Fruit fly (Drosophila melanogaster) whole organism, wandering third instar larva: ENCODE results near the gene Gba1a.

Source experiments
- Dfd ChIP-seq: fragments of >200 bp; optimal IDR thresholded peaks from 2 replicates; lab custom pipeline; 2017; ENCODE audit warnings: missing biosample characterization, missing genetic modification characterization
- Dif ChIP-seq: fragments of 200-275, 200-300 bp; sonication (Bioruptor generic); optimal IDR thresholded peaks from 2 replicates; lab custom pipeline; 2018; ENCODE audit warnings: missing biosample characterization, missing genetic modification characterization; ENCODE audit not compliant: partially characterized antibody
- Hr78 ChIP-seq: fragments of >200 bp; optimal IDR thresholded peaks from 2 replicates; lab custom pipeline; 2017; ENCODE audit warnings: missing biosample characterization, missing genetic modification characterization
- Mio ChIP-seq: sonication (Bioruptor generic); optimal IDR thresholded peaks from 2 replicates; lab custom pipeline; 2016; ENCODE audit warnings: missing biosample characterization, missing genetic modification characterization
- OdsH ChIP-seq: fragments of 200-800 bp; sonication (Bioruptor generic); optimal IDR thresholded peaks from 2 replicates; lab custom pipeline; 2016; ENCODE audit warnings: missing biosample characterization, mild to moderate bottlenecking, missing genetic modification characterization
- brk ChIP-seq: fragments of 200-800 bp; sonication (Bioruptor generic); optimal IDR thresholded peaks from 2 replicates; lab custom pipeline; 2016; ENCODE audit warnings: missing biosample characterization, mild to moderate bottlenecking, missing genetic modification characterization
- foxo ChIP-seq, 2 experiments: fragments of 200-800 bp; sonication (Bioruptor generic); optimal IDR thresholded peaks; 2 replicates in 1 of 2; 3 replicates in 1 of 2; lab custom pipeline; 2016 to 2017; ENCODE audit warnings: missing biosample characterization in 2 of 2, missing genetic modification characterization in 2 of 2
- fru ChIP-seq: fragments of 200-800 bp; sonication (Bioruptor generic); optimal IDR thresholded peaks from 3 replicates; lab custom pipeline; 2016; ENCODE audit warnings: missing biosample characterization, mild to moderate bottlenecking, missing genetic modification characterization
- h ChIP-seq: fragments of 200-800 bp; sonication (Bioruptor generic); optimal IDR thresholded peaks from 3 replicates; lab custom pipeline; 2016; ENCODE audit warnings: missing biosample characterization, mild to moderate bottlenecking, missing genetic modification characterization
- sv ChIP-seq: fragments of 200-800 bp; sonication (Bioruptor generic); optimal IDR thresholded peaks from 3 replicates; lab custom pipeline; 2016; ENCODE audit warnings: missing biosample characterization, missing genetic modification characterization
- tai ChIP-seq: sonication (Bioruptor generic); optimal IDR thresholded peaks from 2 replicates; lab custom pipeline; 2016; ENCODE audit warnings: missing biosample characterization, missing genetic modification characterization

DNA sequence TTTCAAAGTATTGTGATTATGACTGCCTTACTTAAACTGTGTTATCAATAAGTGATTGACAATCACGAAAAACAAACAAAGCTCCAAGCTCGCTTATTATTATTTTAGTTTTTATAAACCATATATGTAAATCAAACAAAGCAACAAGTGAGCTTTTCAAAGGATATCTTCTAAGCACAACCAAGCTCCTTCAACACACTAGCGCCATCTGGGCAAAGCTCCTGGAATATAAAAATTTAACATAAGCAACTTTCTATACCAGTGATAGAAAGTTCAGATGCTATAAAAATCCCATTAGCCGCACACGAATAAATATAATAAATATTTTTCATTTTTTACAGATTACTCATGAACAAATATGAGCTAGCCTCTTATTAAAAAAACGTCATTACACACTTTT lies 36.0 kb upstream of the Gba1a start:
- TF ChIP-seq Dif = no peak
- TF ChIP-seq foxo (GFP tag; optimal IDR thresholded peaks at IDR 0.05; lab: Kevin White, UChicago) = no peak
- no peak for TF ChIP-seq Hr78
- TF ChIP-seq fru (GFP tag; lab: Kevin White, UChicago) = no peak
- TF ChIP-seq h (GFP tag; lab: Kevin White, UChicago) = no peak
- TF ChIP-seq Mio = no peak
- TF ChIP-seq sv (GFP tag; lab: Kevin White, UChicago) = no peak
- TF ChIP-seq brk (GFP tag; lab: Kevin White, UChicago) = no peak
- TF ChIP-seq Dfd (GFP tag; lab: Kevin White, UChicago) = no peak
- TF ChIP-seq tai (GFP tag; lab: Kevin White, UChicago) = no peak
- no peak for TF ChIP-seq OdsH (GFP tag; lab: Kevin White, UChicago)
